Worm (Caenorhabditis elegans) whole organism, midembryonic: Measurements from ENCODE around the gene R10H1.1.

Source experiments
- T22C8.4 ChIP-seq: fragments of 200-800 bp; sonication (Bioruptor generic); IDR thresholded peaks from 2 replicates; pipeline ENCODE4 v1.3.6; 2022; ENCODE audit warnings: missing genetic modification characterization, missing compliant biosample characterization
- cog-1 ChIP-seq: sonication (generic microtip); optimal IDR thresholded peaks from 2 replicates; lab custom pipeline; 2016; ENCODE audit warnings: missing genetic modification characterization, missing compliant biosample characterization
- flt-1 ChIP-seq: fragments of 200-800 bp; sonication (Bioruptor generic); IDR thresholded peaks from 2 replicates; pipeline ENCODE4 v1.3.6; 2022; ENCODE audit warnings: missing genetic modification characterization, missing compliant biosample characterization
- klf-2 ChIP-seq: fragments of 200-800 bp; sonication (Bioruptor generic); conservative IDR thresholded peaks from 2 replicates; pipeline ENCODE4 v1.3.6; 2022; ENCODE audit warnings: missing genetic modification reagents, missing genetic modification characterization, missing compliant biosample characterization
- med-1 ChIP-seq: sonication (generic microtip); optimal IDR thresholded peaks from 2 replicates; lab custom pipeline; 2017; ENCODE audit warnings: missing genetic modification characterization, mild to moderate bottlenecking, missing compliant biosample characterization, antibody characterized with exemption, missing genetic modification reagents; ENCODE audit not compliant: insufficient read depth
- ref-1 ChIP-seq: fragments of 200-800 bp; sonication (Bioruptor generic); conservative IDR thresholded peaks from 2 replicates; pipeline ENCODE4 v1.3.6; 2022; ENCODE audit warnings: missing genetic modification reagents, missing genetic modification characterization, missing compliant biosample characterization
- tab-1 ChIP-seq: fragments of 200-800 bp; sonication (Bioruptor generic); IDR thresholded peaks from 2 replicates; pipeline ENCODE4 v1.3.6; 2022; ENCODE audit warnings: missing genetic modification characterization, missing compliant biosample characterization
- ztf-23 ChIP-seq: fragments of 200-800 bp; sonication (Bioruptor generic); IDR thresholded peaks from 2 replicates; pipeline ENCODE4 v1.3.6; 2022; ENCODE audit warnings: missing genetic modification reagents, missing genetic modification characterization, missing compliant biosample characterization
- ztf-29 ChIP-seq: fragments of 200-800 bp; sonication (Bioruptor generic); IDR thresholded peaks from 2 replicates; pipeline ENCODE4 v1.3.6; 2022; ENCODE audit warnings: missing genetic modification reagents, missing genetic modification characterization, missing compliant biosample characterization

Gene R10H1.1

DNA sequence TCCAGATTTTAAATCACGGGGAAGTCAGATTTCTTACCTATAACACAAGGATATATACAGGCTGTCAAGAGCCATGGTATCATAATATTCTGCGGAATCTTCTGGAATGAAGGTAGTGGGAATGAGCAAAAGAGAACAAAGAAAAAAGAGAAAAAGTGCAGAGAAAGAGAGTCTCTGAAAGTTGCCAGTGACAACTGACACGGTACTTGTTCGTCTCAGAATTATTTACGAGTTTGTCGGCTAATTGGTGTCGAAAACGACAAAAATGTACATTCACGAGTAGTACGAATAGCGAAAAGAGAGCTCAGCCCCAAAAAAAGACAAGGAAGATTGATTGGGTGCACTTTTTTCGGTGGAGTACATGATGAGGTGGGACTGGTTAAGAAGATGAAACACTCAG, 11.2 kb upstream of the R10H1.1 start, which contains the start of gene cah-2:
TSS of gene cah-2 (minus strand) at position 101 of the 400 bp plus-strand sequence.
- TF ChIP-seq flt-1 = no peak
- no peak for TF ChIP-seq ref-1
- no peak for TF ChIP-seq T22C8.4 (GFP tag; lab: Robert Waterston, UW)
- no peak for TF ChIP-seq ztf-29 (GFP tag; lab: Robert Waterston, UW)
- no peak for TF ChIP-seq med-1 (GFP tag; lab: Kevin White, UChicago)
- TF ChIP-seq cog-1 = no peak
- TF ChIP-seq tab-1 (GFP tag; lab: Robert Waterston, UW) = no peak
- no peak for TF ChIP-seq ztf-23 (GFP tag; lab: Robert Waterston, UW)
- no peak for TF ChIP-seq klf-2 (GFP tag; lab: Robert Waterston, UW)

DNA sequence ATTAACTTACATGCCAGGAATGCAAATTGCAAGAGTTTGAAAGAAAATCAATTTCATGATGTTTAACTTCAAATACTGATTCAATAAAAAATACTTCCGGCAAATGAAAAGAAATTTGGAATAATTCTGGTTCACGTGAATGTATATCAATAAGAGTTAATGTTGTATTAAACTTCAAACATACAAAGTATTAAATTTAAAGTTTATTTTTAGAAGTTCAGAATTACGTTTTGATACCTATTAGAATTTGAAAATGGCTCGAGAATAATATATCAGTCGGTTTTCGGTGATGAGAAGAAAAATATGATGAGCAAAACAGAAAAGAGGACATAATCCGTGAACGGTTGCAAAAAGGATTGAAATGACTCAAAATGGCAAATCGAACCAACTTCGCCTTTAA, 4.7 kb upstream of the R10H1.1 start, which contains the start of gene D1022.9:
TSS of gene D1022.9 (minus strand) at position 101 of the 400 bp plus-strand sequence.
- TF ChIP-seq med-1 (GFP tag; lab: Kevin White, UChicago) (no peak), klf-2 (GFP tag; lab: Robert Waterston, UW) (no peak), ref-1 (no peak), T22C8.4 (GFP tag; lab: Robert Waterston, UW) (no peak), tab-1 (GFP tag; lab: Robert Waterston, UW) (no peak), ztf-29 (GFP tag; lab: Robert Waterston, UW) (no peak), ztf-23 (GFP tag; lab: Robert Waterston, UW) (no peak)

ce11 chrII:7493599-7493998, 656 bp upstream of the R10H1.1 start, which contains the start of gene nas-23:
Gene nas-23, minus strand, starts transcription at chrII:7493699.
- TF ChIP-seq klf-2 (GFP tag; lab: Robert Waterston, UW) (no peak), T22C8.4 (GFP tag; lab: Robert Waterston, UW) (no peak), flt-1 (no peak), ztf-23 (GFP tag; lab: Robert Waterston, UW) (no peak), cog-1 (no peak), med-1 (GFP tag; lab: Kevin White, UChicago) (no peak), tab-1 (GFP tag; lab: Robert Waterston, UW) (no peak), ztf-29 (GFP tag; lab: Robert Waterston, UW) (no peak), ref-1 (no peak)

DNA sequence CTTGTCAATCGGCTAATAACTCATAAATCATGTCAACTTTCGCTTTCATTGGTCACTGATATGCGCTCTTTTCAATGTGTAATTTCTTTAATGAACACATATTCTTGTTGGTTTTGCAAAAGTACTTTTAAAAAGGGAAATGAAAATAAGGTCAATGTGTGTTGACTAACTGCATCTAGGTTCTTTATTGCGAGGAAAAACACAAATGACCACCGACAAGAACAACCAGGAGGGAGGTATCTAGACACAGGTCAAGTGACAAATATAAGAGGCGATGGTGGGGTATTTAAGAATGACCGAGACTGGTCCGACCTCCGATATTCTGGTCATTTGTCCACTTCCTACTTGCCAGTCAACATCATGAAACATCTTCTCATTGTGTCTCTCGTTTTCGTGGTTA, 1.8 kb downstream of the R10H1.1 start, which contains the start of gene spi-1:
TSS of gene spi-1 (plus strand) at position 178 of the 400 bp plus-strand sequence.
- TF ChIP-seq med-1 (GFP tag; lab: Kevin White, UChicago) (no peak), flt-1 (no peak), cog-1 (no peak)

DNA sequence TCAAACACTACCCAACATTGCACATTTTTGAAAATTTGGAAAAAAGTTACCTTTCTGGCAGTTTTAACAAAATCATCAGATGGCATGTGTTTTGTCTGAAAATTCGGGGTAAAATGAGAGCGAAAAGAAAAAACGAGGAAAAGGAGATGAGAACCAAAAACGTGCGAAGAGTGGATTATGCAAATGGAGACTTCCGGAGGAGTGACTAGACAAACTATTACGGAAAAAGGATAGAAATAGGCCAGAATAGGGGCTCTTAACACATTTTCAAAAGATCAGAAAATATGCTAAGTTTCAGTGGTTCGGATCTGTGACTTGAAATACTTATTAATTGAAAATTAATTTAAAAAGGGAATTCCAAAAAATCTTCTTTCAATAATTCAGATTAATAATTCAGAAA, 5.1 kb downstream of the R10H1.1 start, which contains the start of gene srab-14:
TSS of gene srab-14 (minus strand) at position 101 of the 400 bp plus-strand sequence.
- TF ChIP-seq klf-2 (GFP tag; lab: Robert Waterston, UW) = no peak
- no peak for TF ChIP-seq flt-1
- no peak for TF ChIP-seq T22C8.4 (GFP tag; lab: Robert Waterston, UW)
- TF ChIP-seq tab-1 (GFP tag; lab: Robert Waterston, UW) = no peak
- TF ChIP-seq cog-1 = no peak
- TF ChIP-seq ref-1 = no peak
- no peak for TF ChIP-seq ztf-29 (GFP tag; lab: Robert Waterston, UW)
- TF ChIP-seq ztf-23 (GFP tag; lab: Robert Waterston, UW) = no peak
- no peak for TF ChIP-seq med-1 (GFP tag; lab: Kevin White, UChicago)

DNA sequence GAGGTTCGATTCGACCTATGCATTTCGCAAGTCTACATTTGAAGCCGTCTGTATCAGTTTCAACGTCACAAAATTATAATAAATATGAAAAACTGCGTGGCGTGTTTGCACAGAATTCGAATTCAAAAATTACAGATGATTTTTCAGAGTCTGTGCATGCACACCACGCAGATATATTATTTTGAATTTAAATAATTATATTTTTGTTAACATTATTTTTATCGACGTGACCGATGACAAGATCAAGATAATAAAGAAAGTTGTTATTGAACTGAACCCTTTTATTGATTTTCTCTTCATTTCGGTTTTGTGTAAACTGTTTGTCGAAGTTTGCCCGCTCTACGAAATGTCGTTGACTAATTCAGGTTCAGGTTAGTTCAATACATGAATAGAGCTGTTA, 10.8 kb downstream of the R10H1.1 start, which contains the start of gene C28F5.1:
TSS of gene C28F5.1 (plus strand) at position 301 of the 400 bp plus-strand sequence.
- TF ChIP-seq tab-1 (GFP tag; lab: Robert Waterston, UW) (no peak), ref-1 (no peak), ztf-29 (GFP tag; lab: Robert Waterston, UW) (no peak), cog-1 (no peak), flt-1 (no peak), ztf-23 (GFP tag; lab: Robert Waterston, UW) (no peak), T22C8.4 (GFP tag; lab: Robert Waterston, UW) (no peak), med-1 (GFP tag; lab: Kevin White, UChicago) (no peak), klf-2 (GFP tag; lab: Robert Waterston, UW) (no peak)

DNA sequence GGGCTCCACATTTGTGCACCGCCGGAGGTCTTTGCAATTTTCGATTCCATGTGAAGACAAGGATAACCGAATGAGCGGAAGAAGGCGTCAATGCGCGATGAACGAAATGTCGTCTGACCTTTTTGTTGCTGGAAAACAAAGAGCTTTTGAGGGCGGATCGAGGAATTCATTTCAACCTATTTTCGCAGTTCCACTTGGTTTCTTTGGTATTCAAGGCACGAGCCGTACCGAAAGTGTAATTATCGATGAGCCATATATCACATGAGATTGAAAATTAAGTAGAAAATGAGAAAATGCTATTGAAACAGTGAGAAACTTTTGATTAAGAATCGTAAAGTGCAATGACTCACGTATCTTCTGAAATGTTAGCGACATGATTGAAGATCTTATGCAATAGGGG, 25.0 kb downstream of the R10H1.1 start, which contains the start of gene glb-9:
TSS of gene glb-9 (minus strand) at position 101 of the 400 bp plus-strand sequence.
- no peak for TF ChIP-seq tab-1 (GFP tag; lab: Robert Waterston, UW)
- TF ChIP-seq ztf-23 (GFP tag; lab: Robert Waterston, UW) = no peak
- no peak for TF ChIP-seq flt-1
- TF ChIP-seq ref-1 = no peak
- TF ChIP-seq cog-1 = no peak

ce11 chrII:7521420-7521819, 27.2 kb downstream of the R10H1.1 start:
- TF ChIP-seq klf-2 (GFP tag; lab: Robert Waterston, UW) = no peak
- no peak for TF ChIP-seq cog-1
- TF ChIP-seq flt-1 = no peak
- no peak for TF ChIP-seq med-1 (GFP tag; lab: Kevin White, UChicago)
- no peak for TF ChIP-seq ztf-23 (GFP tag; lab: Robert Waterston, UW)
- TF ChIP-seq T22C8.4 (GFP tag; lab: Robert Waterston, UW) = no peak
- TF ChIP-seq tab-1 (GFP tag; lab: Robert Waterston, UW) = no peak
- no peak for TF ChIP-seq ztf-29 (GFP tag; lab: Robert Waterston, UW)
- TF ChIP-seq ref-1 = no peak

- TF ChIP-seq klf-2 (GFP tag; lab: Robert Waterston, UW) = no peak
- no peak for TF ChIP-seq med-1 (GFP tag; lab: Kevin White, UChicago)
- no peak for TF ChIP-seq ref-1
- TF ChIP-seq T22C8.4 (GFP tag; lab: Robert Waterston, UW) = no peak
- TF ChIP-seq ztf-23 (GFP tag; lab: Robert Waterston, UW) = no peak
- no peak for TF ChIP-seq cog-1
- no peak for TF ChIP-seq ztf-29 (GFP tag; lab: Robert Waterston, UW)
- no peak for TF ChIP-seq tab-1 (GFP tag; lab: Robert Waterston, UW)
These were observed 29.0 kb downstream of the R10H1.1 start, which contains the start of gene ZK1290.15 for ce11 chrII:7523281-7523680. Gene ZK1290.15, plus strand, starts transcription at chrII:7523581.

- TF ChIP-seq flt-1 = no peak
- TF ChIP-seq med-1 (GFP tag; lab: Kevin White, UChicago) = no peak
- no peak for TF ChIP-seq klf-2 (GFP tag; lab: Robert Waterston, UW)
- TF ChIP-seq tab-1 (GFP tag; lab: Robert Waterston, UW) = no peak
- TF ChIP-seq cog-1 = no peak
- no peak for TF ChIP-seq ztf-23 (GFP tag; lab: Robert Waterston, UW)
- no peak for TF ChIP-seq ref-1
- no peak for TF ChIP-seq T22C8.4 (GFP tag; lab: Robert Waterston, UW)
These were observed 31.2 kb downstream of the R10H1.1 start, which contains the start of the genes ZK1290.7 and rnh-1.1 for ce11 chrII:7525458-7525857. Gene ZK1290.7, minus strand, starts transcription at chrII:7525558. Gene rnh-1.1, plus strand, starts transcription at chrII:7525738.
